Worm (Caenorhabditis elegans): ENCODE measurements around the gene srlf-26.
A peak's percentile ranks its signal among the peaks of the same experiment; 100 is the strongest.

The srlf-26 gene

DNA sequence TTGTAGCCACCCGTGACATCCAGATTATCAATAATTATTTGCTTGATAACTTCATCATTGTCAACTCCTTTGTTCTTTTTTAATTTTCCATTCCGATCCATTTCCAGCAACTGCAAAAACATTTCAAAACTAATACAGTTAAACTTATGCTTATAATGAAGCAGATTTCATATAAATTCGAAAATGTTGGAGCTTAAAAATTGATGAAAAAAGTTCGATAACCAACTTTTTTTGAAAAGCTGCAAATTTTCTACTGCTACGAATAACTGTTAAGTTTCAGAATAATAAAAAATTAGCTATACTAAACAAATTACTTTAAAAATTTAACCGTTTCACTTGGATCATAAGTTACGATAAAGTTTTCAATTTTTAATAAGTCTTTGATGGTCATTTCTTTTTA is 37.5 kb downstream of the srlf-26 start, which contains the start of gene C47A4.1:
TSS of gene C47A4.1 (minus strand) at position 101 of the 400 bp plus-strand sequence.
- no peak for TF ChIP-seq rcor-1 (GFP tag; IDR thresholded peaks at IDR 0.05)
- TF ChIP-seq B0261.1 (tag; optimal IDR thresholded peaks at IDR 0.05), result no peak
- no peak for TF ChIP-seq B0336.3 (GFP tag; IDR thresholded peaks at IDR 0.05)
- TF ChIP-seq akir-1 (GFP tag; optimal IDR thresholded peaks at IDR 0.05), result no peak
- no peak for TF ChIP-seq nhr-179 (tag; optimal IDR thresholded peaks at IDR 0.05)
- TF ChIP-seq mel-28 (tag; optimal IDR thresholded peaks at IDR 0.05; ENCODE audit: borderline replicate concordance), result no peak
- TF ChIP-seq athp-1 (tag; optimal IDR thresholded peaks at IDR 0.05), result no peak
- TF ChIP-seq sea-2 (GFP tag; IDR thresholded peaks at IDR 0.05), result no peak
- TF ChIP-seq nfyb-1 (GFP tag; IDR thresholded peaks at IDR 0.05), result no peak
- no peak for TF ChIP-seq Y56A3A.18 (GFP tag; IDR thresholded peaks at IDR 0.05)
- TF ChIP-seq tlf-1 (GFP tag; optimal IDR thresholded peaks at IDR 0.05), result no peak
- TF ChIP-seq egrh-3 (GFP tag; IDR thresholded peaks at IDR 0.05), result no peak
- no peak for TF ChIP-seq hmg-1.2 (GFP tag; IDR thresholded peaks at IDR 0.05)

DNA sequence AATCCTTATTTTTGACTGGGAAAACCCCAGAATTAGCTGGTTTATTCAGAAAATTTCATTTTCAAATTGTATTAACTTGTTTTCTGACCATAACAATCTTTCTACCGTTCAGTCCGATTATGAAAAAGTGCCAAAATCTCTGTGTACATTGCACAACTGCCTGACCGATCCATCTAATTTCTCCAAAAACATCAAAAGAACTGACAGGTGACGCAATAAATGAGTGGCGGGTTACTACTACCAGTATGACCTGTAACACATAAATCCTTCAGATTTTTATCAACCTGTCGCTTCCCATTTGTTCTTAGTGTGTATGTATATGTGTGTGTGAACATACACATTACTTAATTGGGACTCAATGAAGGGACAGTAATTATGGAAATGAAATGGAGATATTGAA is 38.0 kb downstream of the srlf-26 start:
- TF ChIP-seq ztf-18 (tag; optimal IDR thresholded peaks at IDR 0.05) (no peak), C06A6.2 (GFP tag; conservative IDR thresholded peaks at IDR 0.05) (no peak), unc-62 (GFP tag; optimal IDR thresholded peaks at IDR 0.05) (peak; percentile 94), attf-6 (GFP tag; IDR thresholded peaks at IDR 0.05) (peak; percentile 44; the same call in 1 of the 2 replicates)

DNA sequence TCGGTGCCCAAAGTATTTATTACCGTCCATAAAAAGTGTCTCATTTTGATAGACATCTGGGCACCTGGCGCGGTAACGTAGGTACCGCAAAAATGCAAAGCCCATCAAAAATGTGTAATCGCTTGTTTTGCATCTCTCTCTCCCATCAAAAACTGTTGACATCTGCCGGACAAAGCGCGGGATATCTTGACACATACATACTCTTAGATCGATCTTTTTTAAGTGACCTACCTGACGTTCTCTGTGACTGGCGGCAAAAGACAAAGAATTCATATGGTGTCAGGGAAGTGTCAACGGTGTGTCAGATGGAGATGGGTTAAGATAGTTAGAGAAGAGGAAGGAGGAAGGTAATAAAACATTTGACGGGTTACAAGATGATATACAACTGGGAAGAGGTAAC is 40.2 kb downstream of the srlf-26 start:
- TF ChIP-seq ceh-40 (GFP tag; IDR thresholded peaks at IDR 0.05) (no peak), unc-62 (GFP tag; optimal IDR thresholded peaks at IDR 0.05) (peak; percentile 94)

DNA sequence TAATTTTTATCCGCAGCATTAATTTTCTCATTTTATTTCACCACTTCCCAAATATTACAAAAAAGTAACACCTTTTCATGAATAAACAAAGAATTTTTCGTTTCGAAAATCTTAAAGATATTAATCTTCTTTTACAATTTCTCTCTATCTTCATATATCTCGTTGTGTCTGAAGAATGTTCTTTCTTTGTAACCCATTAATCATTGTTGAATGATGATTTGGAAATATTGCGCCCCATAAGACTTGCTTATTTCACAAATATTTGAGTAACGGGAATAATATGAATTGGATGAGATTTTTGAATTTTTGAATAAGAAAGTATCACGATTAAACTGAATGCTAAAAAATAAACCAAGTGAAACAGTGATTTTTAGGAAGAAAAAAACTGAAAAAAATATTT is 42.3 kb downstream of the srlf-26 start:
- TF ChIP-seq hmg-1.2 (GFP tag; IDR thresholded peaks at IDR 0.05) (no peak), B0019.2 (GFP tag; conservative IDR thresholded peaks at IDR 0.05) (no peak), ztf-25 (GFP tag; IDR thresholded peaks at IDR 0.05) (no peak), F37B4.10 (GFP tag; IDR thresholded peaks at IDR 0.05) (no peak), C17E4.6 (GFP tag; IDR thresholded peaks at IDR 0.05) (no peak), ceh-79 (tag; optimal IDR thresholded peaks at IDR 0.05) (no peak), lin-26 (GFP tag; IDR thresholded peaks at IDR 0.05) (no peak), mel-28 (tag; optimal IDR thresholded peaks at IDR 0.05; ENCODE audit: borderline replicate concordance) (no peak), snpc-3.4 (tag; optimal IDR thresholded peaks at IDR 0.05) (no peak), ceh-27 (GFP tag; optimal IDR thresholded peaks at IDR 0.05) (no peak), Y53F4B.3 (GFP tag; IDR thresholded peaks at IDR 0.05) (no peak), egrh-3 (GFP tag; IDR thresholded peaks at IDR 0.05) (no peak), lin-40 (tag; optimal IDR thresholded peaks at IDR 0.05) (no peak), rec-8 (tag; optimal IDR thresholded peaks at IDR 0.05) (no peak), hmg-20 (GFP tag; IDR thresholded peaks at IDR 0.05) (no peak), cebp-1 (GFP tag; IDR thresholded peaks at IDR 0.05) (no peak), cebp-1 (tag; optimal IDR thresholded peaks at IDR 0.05) (no peak), D2030.7 (GFP tag; IDR thresholded peaks at IDR 0.05) (no peak), F52B5.7 (tag; optimal IDR thresholded peaks at IDR 0.05) (no peak), lin-35 (GFP tag; optimal IDR thresholded peaks at IDR 0.05) (no peak)
